Worm (Caenorhabditis elegans) whole organism, mixed stage, embryonic: ENCODE measurements around the gene nlp-68.

ENCODE experiments used
- pha-4 ChIP-seq: fragments of 150-350 bp; optimal IDR thresholded peaks from 2 replicates; lab custom pipeline; 2018; ENCODE audit warnings: missing biosample characterization, missing genetic modification reagents, missing genetic modification characterization
- sem-2 ChIP-seq: fragments of 200-800 bp; sonication (Bioruptor generic); optimal IDR thresholded peaks from 2 replicates; lab custom pipeline; 2018; ENCODE audit warnings: mild to moderate bottlenecking, missing genetic modification characterization, missing compliant biosample characterization

nlp-68 gene

ce11 chrIII:10503753-10504152, 35.2 kb downstream of the nlp-68 start, which contains the start of gene rab-33:
Gene rab-33 (minus strand): TSS chrIII:10503853.
- TF ChIP-seq pha-4 (tag; lab: Kevin White, UChicago), result no peak
- TF ChIP-seq sem-2 (GFP tag; lab: Kevin White, UChicago), result no peak
